Worm (Caenorhabditis elegans) whole organism, L4/young adult: ENCODE data around the gene F01D5.1.

Experiments
- W03F9.2 ChIP-seq: fragments of 150-350 bp; optimal IDR thresholded peaks from 2 replicates; lab custom pipeline; 2014; ENCODE audit warnings: missing biosample characterization, missing genetic modification characterization
- him-1 ChIP-seq: sonication (generic microtip); optimal IDR thresholded peaks from 2 replicates; lab custom pipeline; 2016; ENCODE audit warnings: missing genotype, missing genetic modification reagents, missing genetic modification characterization, missing compliant biosample characterization

DNA sequence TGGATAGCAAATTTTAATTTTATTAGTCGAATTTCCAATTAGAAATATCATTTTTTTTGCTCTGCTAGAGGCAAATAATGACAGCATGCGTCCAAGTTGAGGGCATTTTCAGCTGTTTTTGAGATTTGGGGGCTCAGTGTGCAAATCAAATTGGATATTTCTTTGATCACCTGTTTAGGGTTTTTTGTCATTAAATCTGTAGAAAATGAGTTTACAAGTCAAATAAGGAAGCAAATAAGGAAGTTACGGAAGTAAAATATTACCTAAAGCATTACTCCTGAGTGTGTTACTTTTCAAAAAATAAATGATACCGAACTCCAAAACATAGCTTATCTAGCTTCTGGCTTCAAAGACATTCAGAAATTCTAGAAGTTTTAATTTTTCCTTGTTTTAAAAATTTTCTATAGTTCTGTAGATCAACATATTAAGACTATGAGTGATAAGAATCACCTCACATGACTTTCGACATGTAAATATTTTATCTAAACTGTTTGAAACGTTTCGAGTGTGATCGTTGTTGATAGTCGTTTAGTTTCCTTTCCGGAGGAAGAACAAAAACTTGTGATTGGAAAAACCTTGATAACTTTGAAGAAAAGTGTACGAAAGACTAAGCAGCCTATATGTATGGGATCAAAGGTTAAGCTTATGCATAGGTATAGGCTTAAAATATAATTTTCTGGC lies 17.4 kb downstream of the F01D5.1 start, which contains the start of gene sre-48:
- TF ChIP-seq him-1, result no peak
- TF ChIP-seq W03F9.2 (tag; lab: Kevin White, UChicago), result no peak
